Worm (Caenorhabditis elegans) whole organism, young adult: Measurements from ENCODE around the gene grl-11.

Experiments
- B0019.2 ChIP-seq: fragments of 200-800 bp; sonication (Bioruptor generic); conservative IDR thresholded peaks from 2 replicates; pipeline ENCODE4 v1.3.6; 2022; ENCODE audit warnings: missing genetic modification reagents, missing genetic modification characterization, missing compliant biosample characterization
- B0261.1 ChIP-seq: sonication (generic microtip); optimal IDR thresholded peaks from 2 replicates; lab custom pipeline; 2016; ENCODE audit warnings: mild to moderate bottlenecking, missing genetic modification characterization, moderate library complexity, missing compliant biosample characterization
- D2030.7 ChIP-seq: fragments of 200-800 bp; sonication (Bioruptor generic); IDR thresholded peaks from 2 replicates; pipeline ENCODE4 v1.3.6; 2022; ENCODE audit warnings: missing genetic modification reagents, missing genetic modification characterization, missing compliant biosample characterization
- F39B2.1 ChIP-seq: fragments of 200-800 bp; sonication (Bioruptor generic); IDR thresholded peaks from 2 replicates; pipeline ENCODE4 v1.3.6; 2022; ENCODE audit warnings: missing genetic modification reagents, missing genetic modification characterization, missing compliant biosample characterization
- F52B5.7 ChIP-seq: sonication (generic microtip); optimal IDR thresholded peaks from 2 replicates; lab custom pipeline; 2016; ENCODE audit warnings: mild to moderate bottlenecking, missing genetic modification characterization, missing compliant biosample characterization
- T26A5.8 ChIP-seq: sonication (generic microtip); optimal IDR thresholded peaks from 2 replicates; lab custom pipeline; 2016; ENCODE audit warnings: missing genetic modification characterization, missing compliant biosample characterization
- Y53G8AR.9 ChIP-seq: fragments of 200-800 bp; sonication (Bioruptor generic); conservative IDR thresholded peaks from 2 replicates; pipeline ENCODE4 v1.3.6; 2022; ENCODE audit warnings: missing genetic modification reagents, missing genetic modification characterization, missing compliant biosample characterization
- Y56A3A.18 ChIP-seq: fragments of 200-800 bp; sonication (Bioruptor generic); IDR thresholded peaks from 2 replicates; pipeline ENCODE4 v1.3.6; 2022; ENCODE audit warnings: missing genetic modification reagents, missing genetic modification characterization, missing compliant biosample characterization
- Y79H2A.3 ChIP-seq: fragments of 200-800 bp; sonication (Bioruptor generic); conservative IDR thresholded peaks from 2 replicates; pipeline ENCODE4 v1.3.6; 2022; ENCODE audit warnings: missing genetic modification reagents, missing genetic modification characterization, missing compliant biosample characterization
- ama-1 ChIP-seq, 3 experiments: fragments of 150-350 bp in 1 of 3; sonication (generic microtip) in 2 of 3; optimal IDR thresholded peaks; 2 replicates each; lab custom pipeline; 2014 to 2018; ENCODE audit warnings: missing biosample characterization in 2 of 3, missing genetic modification characterization in 2 of 3, missing genetic modification reagents in 2 of 3
- aptf-2 ChIP-seq: fragments of 200-800 bp; sonication (Bioruptor generic); conservative IDR thresholded peaks from 2 replicates; pipeline ENCODE4 v1.3.6; 2022; ENCODE audit warnings: missing genetic modification reagents, missing genetic modification characterization, missing compliant biosample characterization
- cebp-2 ChIP-seq: fragments of 200-800 bp; sonication (Bioruptor generic); IDR thresholded peaks from 2 replicates; pipeline ENCODE4 v1.3.6; 2022; ENCODE audit warnings: missing genetic modification characterization, missing compliant biosample characterization
- ceh-100 ChIP-seq: fragments of 200-800 bp; sonication (Bioruptor generic); IDR thresholded peaks from 2 replicates; pipeline ENCODE4 v1.3.6; 2022; ENCODE audit warnings: missing genetic modification reagents, missing genetic modification characterization, missing compliant biosample characterization
- efl-1 ChIP-seq: fragments of 150-350 bp; optimal IDR thresholded peaks from 2 replicates; lab custom pipeline; 2014; ENCODE audit warnings: missing biosample characterization, missing genetic modification reagents, missing genetic modification characterization
- egl-18 ChIP-seq: fragments of 200-800 bp; sonication (Bioruptor generic); IDR thresholded peaks from 2 replicates; pipeline ENCODE4 v1.3.6; 2022; ENCODE audit warnings: missing genetic modification reagents, missing genetic modification characterization, missing compliant biosample characterization
- egl-44 ChIP-seq: fragments of 200-800 bp; sonication (Bioruptor generic); IDR thresholded peaks from 2 replicates; pipeline ENCODE4 v1.3.6; 2022; ENCODE audit warnings: missing genetic modification reagents, missing genetic modification characterization, missing compliant biosample characterization
- egrh-3 ChIP-seq: fragments of 200-800 bp; sonication (Bioruptor generic); IDR thresholded peaks from 2 replicates; pipeline ENCODE4 v1.3.6; 2022; ENCODE audit warnings: missing genetic modification reagents, missing genetic modification characterization, missing compliant biosample characterization
- hmg-1.2 ChIP-seq: fragments of 200-800 bp; sonication (Bioruptor generic); IDR thresholded peaks from 2 replicates; pipeline ENCODE4 v1.3.6; 2022; ENCODE audit warnings: missing genetic modification reagents, missing genetic modification characterization, missing compliant biosample characterization
- hsf-1 ChIP-seq: fragments of 200-800 bp; sonication (Bioruptor generic); IDR thresholded peaks from 2 replicates; pipeline ENCODE4 v1.3.6; 2022; ENCODE audit warnings: missing genetic modification reagents, missing genetic modification characterization, missing compliant biosample characterization
- lin-54 ChIP-seq: fragments of 200-800 bp; sonication (Bioruptor generic); optimal IDR thresholded peaks from 2 replicates; lab custom pipeline; 2018; ENCODE audit warnings: mild to moderate bottlenecking, missing genetic modification characterization, missing compliant biosample characterization
- lir-1 ChIP-seq: fragments of 200-800 bp; sonication (Bioruptor generic); conservative IDR thresholded peaks from 2 replicates; pipeline ENCODE4 v1.3.6; 2022; ENCODE audit warnings: missing genetic modification reagents, missing genetic modification characterization, missing compliant biosample characterization
- lsl-1 ChIP-seq: fragments of 200-800 bp; sonication (Bioruptor generic); optimal IDR thresholded peaks from 2 replicates; lab custom pipeline; 2018; ENCODE audit warnings: mild to moderate bottlenecking, missing genetic modification characterization, moderate library complexity, missing compliant biosample characterization
- madf-3 ChIP-seq: fragments of 200-800 bp; sonication (Bioruptor generic); IDR thresholded peaks from 2 replicates; pipeline ENCODE4 v1.3.6; 2022; ENCODE audit warnings: missing genetic modification reagents, missing genetic modification characterization, missing compliant biosample characterization
- madf-6 ChIP-seq: fragments of 200-800 bp; sonication (Bioruptor generic); IDR thresholded peaks from 2 replicates; pipeline ENCODE4 v1.3.6; 2022; ENCODE audit warnings: missing genetic modification reagents, missing genetic modification characterization, missing compliant biosample characterization
- madf-8 ChIP-seq: fragments of 200-800 bp; sonication (Bioruptor generic); conservative IDR thresholded peaks from 2 replicates; pipeline ENCODE4 v1.3.6; 2022; ENCODE audit warnings: missing genetic modification reagents, missing genetic modification characterization, missing compliant biosample characterization
- mcd-1 ChIP-seq: fragments of 200-800 bp; sonication (Bioruptor generic); IDR thresholded peaks from 2 replicates; pipeline ENCODE4 v1.3.6; 2022; ENCODE audit warnings: missing genetic modification reagents, missing genetic modification characterization, missing compliant biosample characterization
- nfya-1 ChIP-seq: sonication (generic microtip); optimal IDR thresholded peaks from 2 replicates; lab custom pipeline; 2017; ENCODE audit warnings: antibody characterized with exemption, missing compliant biosample characterization, missing genetic modification characterization, borderline replicate concordance; ENCODE audit not compliant: insufficient read depth
- nfyb-1 ChIP-seq: fragments of 200-800 bp; sonication (Bioruptor generic); IDR thresholded peaks from 2 replicates; pipeline ENCODE4 v1.3.6; 2022; ENCODE audit warnings: missing genetic modification reagents, missing genetic modification characterization, missing compliant biosample characterization
- nhr-120 ChIP-seq: fragments of 200-800 bp; sonication (Bioruptor generic); IDR thresholded peaks from 2 replicates; pipeline ENCODE4 v1.3.6; 2022; ENCODE audit warnings: missing genetic modification characterization, missing compliant biosample characterization
- nhr-90 ChIP-seq: sonication (generic microtip); optimal IDR thresholded peaks from 2 replicates; lab custom pipeline; 2016; ENCODE audit warnings: missing genotype, mild to moderate bottlenecking, missing genetic modification characterization, missing compliant biosample characterization
- pbrm-1 ChIP-seq: fragments of 200-800 bp; sonication (Bioruptor generic); IDR thresholded peaks from 2 replicates; pipeline ENCODE4 v1.3.6; 2022; ENCODE audit warnings: missing genetic modification reagents, missing genetic modification characterization, missing compliant biosample characterization
- rcor-1 ChIP-seq: fragments of 200-800 bp; sonication (Bioruptor generic); IDR thresholded peaks from 2 replicates; pipeline ENCODE4 v1.3.6; 2022; ENCODE audit warnings: missing genetic modification reagents, missing genetic modification characterization, missing compliant biosample characterization
- rpc-1 ChIP-seq, 2 experiments: fragments of 150-350 bp in 1 of 2; sonication (generic microtip) in 1 of 2; optimal IDR thresholded peaks; 2 replicates each; lab custom pipeline; 2014 to 2018; ENCODE audit warnings: missing biosample characterization in 1 of 2, missing genetic modification characterization in 1 of 2, missing genetic modification reagents in 1 of 2, missing genotype in 1 of 2
- somi-1 ChIP-seq: fragments of 200-800 bp; sonication (Bioruptor generic); optimal IDR thresholded peaks from 2 replicates; lab custom pipeline; 2018; ENCODE audit warnings: mild to moderate bottlenecking, missing genetic modification characterization, missing compliant biosample characterization
- sptf-2 ChIP-seq: fragments of 200-800 bp; sonication (Bioruptor generic); optimal IDR thresholded peaks from 2 replicates; lab custom pipeline; 2018; ENCODE audit warnings: mild to moderate bottlenecking, missing genetic modification characterization, missing compliant biosample characterization
- tbp1 ChIP-seq: fragments of 200-800 bp; sonication (Bioruptor generic); optimal IDR thresholded peaks from 2 replicates; lab custom pipeline; 2018; ENCODE audit warnings: mild to moderate bottlenecking, missing genetic modification characterization, missing compliant biosample characterization
- xnd-1 ChIP-seq: sonication (generic microtip); optimal IDR thresholded peaks from 2 replicates; lab custom pipeline; 2016; ENCODE audit warnings: missing genotype, missing genetic modification reagents, missing genetic modification characterization, missing compliant biosample characterization
- ztf-22 ChIP-seq: fragments of 200-800 bp; sonication (Bioruptor generic); optimal IDR thresholded peaks from 2 replicates; lab custom pipeline; 2018; ENCODE audit warnings: mild to moderate bottlenecking, missing genetic modification characterization, moderate library complexity, missing compliant biosample characterization
- ztf-6 ChIP-seq: fragments of 200-800 bp; sonication (Bioruptor generic); IDR thresholded peaks from 2 replicates; pipeline ENCODE4 v1.3.6; 2022; ENCODE audit warnings: missing genetic modification reagents, missing genetic modification characterization, missing compliant biosample characterization

Gene grl-11

DNA sequence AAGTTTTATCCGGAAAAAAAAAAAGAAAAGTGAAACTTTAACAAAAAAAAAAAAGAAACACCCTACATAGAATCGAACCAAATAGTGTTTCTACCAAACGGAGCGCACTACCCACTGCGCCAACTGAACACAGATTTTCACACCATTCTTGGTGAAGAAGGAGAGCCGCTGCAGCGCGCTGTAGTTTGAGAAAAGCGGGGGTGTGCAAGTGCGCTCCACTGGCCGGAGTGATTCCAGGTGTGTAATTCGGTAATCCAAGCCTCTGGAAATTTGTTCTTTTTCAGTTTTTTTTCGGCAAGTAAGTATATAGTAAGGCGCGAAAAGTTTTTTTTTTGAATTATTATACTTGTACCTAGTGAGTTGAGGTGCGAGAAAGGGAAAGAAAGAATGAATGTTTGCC lies 7.2 kb downstream of the grl-11 start (continued):
- TF ChIP-seq lin-54 (GFP tag; lab: Kevin White, UChicago) (peak; percentile 45), F39B2.1 (0 out of 2 replicates have a peak, but pooled peaks have one; percentile 25), nhr-120 (0 out of 2 replicates have a peak, but pooled peaks have one; percentile 73), tbp1 (GFP tag; lab: Kevin White, UChicago) (peak; percentile 86), B0019.2 (GFP tag; lab: Robert Waterston, UW) (peak; percentile 23; the same call in 1 of the 2 replicates), Y79H2A.3 (GFP tag; lab: Robert Waterston, UW) (0 out of 2 replicates have a peak, but pooled peaks have one; percentile 36), cebp-2 (GFP tag; lab: Robert Waterston, UW) (peak; percentile 77; the same call in 1 of the 2 replicates), B0261.1 (tag; lab: Kevin White, UChicago) (peak; percentile 69), ceh-100 (GFP tag; lab: Robert Waterston, UW) (peak; percentile 59; the same call in 1 of the 2 replicates), Y56A3A.18 (GFP tag; lab: Robert Waterston, UW) (peak; percentile 59; the same call in 1 of the 2 replicates), egl-44 (GFP tag; lab: Robert Waterston, UW) (peak; percentile 80), lsl-1 (peak; percentile 14), hmg-1.2 (GFP tag; lab: Robert Waterston, UW) (peak; percentile 77), T26A5.8 (peak; percentile 5), rpc-1 (optimal IDR thresholded peaks at IDR 0.05; lab: Kevin White, UChicago) (peak; percentile 33), rpc-1 (tag; optimal IDR thresholded peaks at IDR 0.05; lab: Kevin White, UChicago) (peak; percentile 66), pbrm-1 (GFP tag; lab: Robert Waterston, UW) (peak; percentile 69), rcor-1 (GFP tag; lab: Robert Waterston, UW) (peak; percentile 68), D2030.7 (GFP tag; lab: Robert Waterston, UW) (peak; percentile 78), hsf-1 (GFP tag; lab: Robert Waterston, UW) (peak; percentile 68), madf-3 (GFP tag; lab: Robert Waterston, UW) (peak; percentile 86), mcd-1 (GFP tag; lab: Robert Waterston, UW) (peak; percentile 96), egrh-3 (peak; percentile 64), nhr-90 (tag; lab: Kevin White, UChicago) (peak; percentile 1)

DNA sequence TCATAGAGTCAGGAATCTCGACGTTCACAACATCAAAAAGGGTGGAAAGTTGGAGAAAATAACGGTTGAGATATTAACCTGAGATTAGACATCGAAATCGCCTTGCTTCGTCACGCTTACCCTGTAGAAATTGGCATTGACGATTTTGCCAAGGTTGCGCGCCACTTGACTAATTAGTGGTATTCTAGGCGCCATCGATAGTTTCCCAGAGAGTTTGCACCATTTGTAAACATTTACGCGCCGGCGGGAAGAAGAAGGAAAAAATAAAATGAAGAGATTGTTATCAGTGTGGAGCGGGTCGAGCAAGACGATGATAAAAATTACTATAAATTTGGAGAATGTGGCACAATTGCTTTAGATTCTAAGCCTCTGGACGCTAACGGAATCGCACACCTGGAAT lies 7.9 kb downstream of the grl-11 start:
- TF ChIP-seq somi-1 (no peak), ztf-22 (GFP tag; lab: Kevin White, UChicago) (no peak), nfyb-1 (no peak), nfya-1 (no peak), madf-8 (GFP tag; lab: Robert Waterston, UW) (peak; percentile 4; the same call in 1 of the 2 replicates), ceh-100 (GFP tag; lab: Robert Waterston, UW) (no peak), sptf-2 (no peak), egl-18 (GFP tag; lab: Robert Waterston, UW) (no peak), rcor-1 (GFP tag; lab: Robert Waterston, UW) (0 out of 2 replicates have a peak, but pooled peaks have one; percentile 10), Y53G8AR.9 (no peak), lir-1 (GFP tag; lab: Robert Waterston, UW) (no peak), T26A5.8 (no peak), aptf-2 (GFP tag; lab: Robert Waterston, UW) (no peak), madf-6 (GFP tag; lab: Robert Waterston, UW) (peak; percentile 77), lsl-1 (no peak), ama-1 (optimal IDR thresholded peaks at IDR 0.05; lab: Kevin White, UChicago) (no peak), ama-1 (GFP tag; optimal IDR thresholded peaks at IDR 0.05; lab: Kevin White, UChicago) (no peak), efl-1 (GFP tag; lab: Kevin White, UChicago) (peak; percentile 62), F52B5.7 (tag; lab: Kevin White, UChicago) (no peak), xnd-1 (tag; lab: Kevin White, UChicago) (peak; percentile 42), ztf-6 (GFP tag; lab: Robert Waterston, UW) (no peak)
